Worm (Caenorhabditis elegans) whole organism, L4 larva: ENCODE data around the gene qns-1.

Experiments used
- D1046.2 ChIP-seq: fragments of 200-800 bp; sonication (Bioruptor generic); IDR thresholded peaks from 2 replicates; pipeline ENCODE4 v1.3.6; 2022; ENCODE audit warnings: missing genetic modification characterization, missing compliant biosample characterization
- F10B5.3 ChIP-seq: sonication (generic microtip); optimal IDR thresholded peaks from 2 replicates; lab custom pipeline; 2016; ENCODE audit warnings: mild to moderate bottlenecking, missing genetic modification characterization, missing compliant biosample characterization
- F37D6.2 ChIP-seq: sonication (generic microtip); optimal IDR thresholded peaks from 2 replicates; lab custom pipeline; 2016; ENCODE audit warnings: mild to moderate bottlenecking, missing genetic modification characterization, missing compliant biosample characterization
- Y105C5A.15 ChIP-seq: fragments of 200-800 bp; sonication (Bioruptor generic); IDR thresholded peaks from 2 replicates; pipeline ENCODE4 v1.3.6; 2022; ENCODE audit warnings: missing genetic modification characterization, missing compliant biosample characterization
- Y48G9A.11 ChIP-seq: fragments of 200-800 bp; sonication (Bioruptor generic); IDR thresholded peaks from 2 replicates; pipeline ENCODE4 v1.3.6; 2022; ENCODE audit warnings: missing genetic modification reagents, missing genetic modification characterization, missing compliant biosample characterization
- Y5F2A.4 ChIP-seq: fragments of 200-800 bp; sonication (Bioruptor generic); optimal IDR thresholded peaks from 2 replicates; lab custom pipeline; 2018; ENCODE audit warnings: mild to moderate bottlenecking, missing genetic modification characterization, missing compliant biosample characterization
- Y75B8A.6 ChIP-seq: fragments of 200-800 bp; sonication (Bioruptor generic); IDR thresholded peaks from 2 replicates; pipeline ENCODE4 v1.3.6; 2022; ENCODE audit warnings: missing genetic modification reagents, missing genetic modification characterization, missing compliant biosample characterization
- aly-2 ChIP-seq: sonication (generic microtip); optimal IDR thresholded peaks from 2 replicates; lab custom pipeline; 2018; ENCODE audit warnings: missing biosample characterization, missing genetic modification characterization
- ama-1 ChIP-seq: fragments of 150-350 bp; optimal IDR thresholded peaks from 2 replicates; lab custom pipeline; 2014; ENCODE audit warnings: inconsistent platforms, mixed read lengths
- arid-1 ChIP-seq: fragments of 200-800 bp; sonication (Bioruptor generic); conservative IDR thresholded peaks from 2 replicates; pipeline ENCODE4 v1.3.6; 2022; ENCODE audit warnings: missing genetic modification reagents, missing genetic modification characterization, missing compliant biosample characterization
- attf-4 ChIP-seq: sonication (generic microtip); optimal IDR thresholded peaks from 3 replicates; lab custom pipeline; 2017; ENCODE audit warnings: missing biosample characterization, missing genetic modification characterization
- ceh-20 ChIP-seq: fragments of 200-800 bp; sonication (Bioruptor generic); IDR thresholded peaks from 2 replicates; pipeline ENCODE4 v1.3.6; 2022; ENCODE audit warnings: missing genetic modification reagents, missing genetic modification characterization, missing compliant biosample characterization
- ceh-28 ChIP-seq: fragments of 150-350 bp; optimal IDR thresholded peaks from 2 replicates; lab custom pipeline; 2014; ENCODE audit warnings: missing biosample characterization, missing genetic modification reagents, missing genetic modification characterization
- ceh-44 ChIP-seq: fragments of 200-800 bp; sonication (Bioruptor generic); IDR thresholded peaks from 2 replicates; pipeline ENCODE4 v1.3.6; 2022; ENCODE audit warnings: missing genetic modification reagents, missing genetic modification characterization, missing compliant biosample characterization
- ctbp-1 ChIP-seq: fragments of 200-800 bp; sonication (Bioruptor generic); IDR thresholded peaks from 2 replicates; pipeline ENCODE4 v1.3.6; 2022; ENCODE audit warnings: missing genetic modification reagents, missing genetic modification characterization, missing compliant biosample characterization
- daf-16 ChIP-seq, 3 experiments: sonication (generic microtip); optimal IDR thresholded peaks; 2 replicates each; lab custom pipeline; 2016 to 2017; ENCODE audit warnings: missing genetic modification characterization in 3 of 3, missing genetic modification reagents in 3 of 3, mild to moderate bottlenecking in 2 of 3, missing compliant biosample characterization in 2 of 3, missing biosample characterization in 1 of 3, moderate library complexity in 1 of 3
- daf-19 ChIP-seq: fragments of 200-800 bp; sonication (Bioruptor generic); conservative IDR thresholded peaks from 2 replicates; pipeline ENCODE4 v1.3.6; 2022; ENCODE audit warnings: missing genetic modification characterization, missing compliant biosample characterization
- dmd-9 ChIP-seq: fragments of 200-800 bp; sonication (Bioruptor generic); IDR thresholded peaks from 2 replicates; pipeline ENCODE4 v1.3.6; 2022; ENCODE audit warnings: missing genetic modification reagents, missing genetic modification characterization, missing compliant biosample characterization
- dpl-1 ChIP-seq: fragments of 150-350 bp; optimal IDR thresholded peaks from 2 replicates; lab custom pipeline; 2014; ENCODE audit warnings: missing biosample characterization, missing genetic modification reagents, missing genetic modification characterization
- hif-1 ChIP-seq, 2 experiments: sonication (generic microtip); optimal IDR thresholded peaks; 2 replicates each; lab custom pipeline; 2016 to 2017; ENCODE audit warnings: missing compliant biosample characterization in 2 of 2, missing genetic modification characterization in 2 of 2, missing genetic modification reagents in 2 of 2, missing genotype in 2 of 2, mild to moderate bottlenecking in 1 of 2
- hlh-11 ChIP-seq: fragments of 200-800 bp; sonication (Bioruptor generic); optimal IDR thresholded peaks from 2 replicates; lab custom pipeline; 2018; ENCODE audit warnings: mild to moderate bottlenecking, missing genetic modification characterization, missing compliant biosample characterization
- hmg-1.1 ChIP-seq: fragments of 200-800 bp; sonication (Bioruptor generic); IDR thresholded peaks from 2 replicates; pipeline ENCODE4 v1.3.6; 2022; ENCODE audit warnings: missing genetic modification reagents, missing genetic modification characterization, missing compliant biosample characterization
- lin-15B ChIP-seq: fragments of 150-350 bp; sonication (generic microtip); optimal IDR thresholded peaks from 3 replicates; lab custom pipeline; 2014; ENCODE audit warnings: missing biosample characterization, missing genetic modification characterization
- lin-29 ChIP-seq: fragments of 200-800 bp; sonication (Bioruptor generic); IDR thresholded peaks from 2 replicates; pipeline ENCODE4 v1.3.6; 2022; ENCODE audit warnings: missing genetic modification reagents, missing genetic modification characterization, missing compliant biosample characterization
- lin-39 ChIP-seq: fragments of 150-350 bp; optimal IDR thresholded peaks from 2 replicates; lab custom pipeline; 2014; ENCODE audit warnings: missing biosample characterization, missing genetic modification reagents, missing genetic modification characterization
- lsy-2 ChIP-seq, 2 experiments: fragments of 150-350 bp in 1 of 2; sonication (generic microtip) in 1 of 2; optimal IDR thresholded peaks; 2 replicates each; lab custom pipeline; 2014 to 2017; ENCODE audit warnings: missing biosample characterization in 2 of 2, missing genetic modification characterization in 2 of 2
- madf-5 ChIP-seq, 2 experiments: fragments of 200-800 bp; sonication (Bioruptor generic); IDR thresholded peaks; 2 replicates each; pipeline ENCODE4 v1.3.6; 2022; ENCODE audit warnings: missing compliant biosample characterization in 2 of 2, missing genetic modification characterization in 2 of 2
- mdt-29 ChIP-seq: fragments of 200-800 bp; sonication (Bioruptor generic); IDR thresholded peaks from 2 replicates; pipeline ENCODE4 v1.3.6; 2022; ENCODE audit warnings: missing genetic modification reagents, missing genetic modification characterization, missing compliant biosample characterization
- mxl-2 ChIP-seq: fragments of 200-800 bp; sonication (Bioruptor generic); conservative IDR thresholded peaks from 2 replicates; pipeline ENCODE4 v1.3.6; 2022; ENCODE audit warnings: missing genetic modification reagents, missing genetic modification characterization, missing compliant biosample characterization
- mxl-3 ChIP-seq: fragments of 200-800 bp; sonication (Bioruptor generic); optimal IDR thresholded peaks from 2 replicates; lab custom pipeline; 2018; ENCODE audit warnings: mild to moderate bottlenecking, missing genetic modification characterization, missing compliant biosample characterization
- nhr-11 ChIP-seq: fragments of 150-350 bp; optimal IDR thresholded peaks from 2 replicates; lab custom pipeline; 2014; ENCODE audit warnings: missing biosample characterization, missing genetic modification characterization
- nhr-237 ChIP-seq: sonication (generic microtip); optimal IDR thresholded peaks from 2 replicates; lab custom pipeline; 2017; ENCODE audit warnings: missing biosample characterization, missing genetic modification characterization
- nhr-25 ChIP-seq: sonication (generic microtip); optimal IDR thresholded peaks from 2 replicates; lab custom pipeline; 2017; ENCODE audit warnings: missing genetic modification characterization, mild to moderate bottlenecking, missing compliant biosample characterization, antibody characterized with exemption, moderate library complexity, borderline replicate concordance; ENCODE audit not compliant: insufficient read depth
- nhr-28 ChIP-seq: fragments of 150-350 bp; optimal IDR thresholded peaks from 2 replicates; lab custom pipeline; 2014; ENCODE audit warnings: missing biosample characterization, missing genetic modification characterization
- pha-4 ChIP-seq, 2 experiments: fragments of 150-350 bp in 1 of 2; fragments of 200-800 bp in 1 of 2; sonication (Bioruptor generic) in 1 of 2; IDR thresholded peaks in 1 of 2; optimal IDR thresholded peaks in 1 of 2; 2 replicates each; pipeline versions ENCODE4 v1.3.6 to Lab custom; 2014 to 2022; ENCODE audit warnings: missing genetic modification characterization in 2 of 2, missing genetic modification reagents in 2 of 2, missing biosample characterization in 1 of 2, missing compliant biosample characterization in 1 of 2
- pqm-1 ChIP-seq: sonication (generic microtip); optimal IDR thresholded peaks from 2 replicates; lab custom pipeline; 2017; ENCODE audit warnings: missing biosample characterization, missing genetic modification characterization
- saeg-2 ChIP-seq: fragments of 200-800 bp; sonication (Bioruptor generic); IDR thresholded peaks from 2 replicates; pipeline ENCODE4 v1.3.6; 2022; ENCODE audit warnings: missing genetic modification reagents, missing genetic modification characterization, missing compliant biosample characterization
- snpc-1.2 ChIP-seq: fragments of 200-800 bp; sonication (Bioruptor generic); IDR thresholded peaks from 2 replicates; pipeline ENCODE4 v1.3.6; 2022; ENCODE audit warnings: missing genetic modification reagents, missing genetic modification characterization, missing compliant biosample characterization
- spr-1 ChIP-seq: sonication (generic microtip); optimal IDR thresholded peaks from 2 replicates; lab custom pipeline; 2016; ENCODE audit warnings: mild to moderate bottlenecking, missing genetic modification characterization, missing compliant biosample characterization
- tag-97 ChIP-seq: fragments of 200-800 bp; sonication (Bioruptor generic); IDR thresholded peaks from 2 replicates; pipeline ENCODE4 v1.3.6; 2022; ENCODE audit warnings: missing genetic modification characterization, missing compliant biosample characterization
- unc-130 ChIP-seq: sonication (generic microtip); optimal IDR thresholded peaks from 2 replicates; lab custom pipeline; 2016; ENCODE audit warnings: missing genetic modification reagents, missing genetic modification characterization, missing compliant biosample characterization
- unc-62 ChIP-seq, 3 experiments: fragments of 150-350 bp in 1 of 3; sonication (generic microtip); optimal IDR thresholded peaks in 2 of 3; peaks in 1 of 3; 1 replicate in 1 of 3; 2 replicates in 2 of 3; lab custom pipeline; 2014 to 2017; ENCODE audit warnings: missing biosample characterization in 3 of 3, missing genetic modification characterization in 3 of 3, missing genetic modification reagents in 3 of 3, missing genotype in 1 of 3
- ztf-11 ChIP-seq: fragments of 150-350 bp; optimal IDR thresholded peaks from 2 replicates; lab custom pipeline; 2014; ENCODE audit warnings: missing biosample characterization, missing genetic modification characterization
- ztf-7 ChIP-seq: fragments of 150-350 bp; optimal IDR thresholded peaks from 2 replicates; lab custom pipeline; 2014; ENCODE audit warnings: missing biosample characterization, missing genetic modification characterization

The qns-1 gene

ce11 chrIV:10236106-10236505 is 17.0 kb upstream of the qns-1 start (continued):
- peak; percentile 89 for TF ChIP-seq pqm-1
- TF ChIP-seq daf-16 (GFP tag; optimal IDR thresholded peaks at IDR 0.05; lab: Kevin White, UChicago), result no peak
- peak; percentile 60 for TF ChIP-seq daf-16 (tag; optimal IDR thresholded peaks at IDR 0.05; lab: Kevin White, UChicago)
- no peak for TF ChIP-seq spr-1 (tag; lab: Kevin White, UChicago)
- TF ChIP-seq lin-29 (GFP tag; lab: Robert Waterston, UW), result no peak
- no peak for TF ChIP-seq lin-15B
- no peak for TF ChIP-seq ceh-28 (tag; lab: Kevin White, UChicago)
- no peak for TF ChIP-seq ztf-11 (tag; lab: Kevin White, UChicago)
- TF ChIP-seq aly-2 (tag; lab: Kevin White, UChicago), result no peak
- peak; percentile 68 for TF ChIP-seq nhr-28 (tag; lab: Kevin White, UChicago)
- TF ChIP-seq ama-1 (lab: Kevin White, UChicago), result no peak
- no peak for TF ChIP-seq attf-4 (tag; lab: Kevin White, UChicago)

ce11 chrIV:10235279-10235829 is 16.2 kb upstream of the qns-1 start, which contains the start of gene ech-9:
Gene ech-9, minus strand, starts transcription at chrIV:10235329.
- TF ChIP-seq lin-39 (tag; lab: Kevin White, UChicago) (no peak), D1046.2 (no peak), saeg-2 (no peak), hlh-11 (tag; lab: Kevin White, UChicago) (peak; percentile 2), pqm-1 (peak; percentile 30), daf-16 (GFP tag; optimal IDR thresholded peaks at IDR 0.05; lab: Kevin White, UChicago) (no peak), daf-16 (tag; optimal IDR thresholded peaks at IDR 0.05; lab: Kevin White, UChicago) (peak; percentile 54), daf-19 (GFP tag; lab: Robert Waterston, UW) (no peak), nhr-28 (tag; lab: Kevin White, UChicago) (peak; percentile 13), Y75B8A.6 (GFP tag; lab: Robert Waterston, UW) (0 out of 2 replicates have a peak, but pooled peaks have one; percentile 21)
- TF ChIP-seq, all 104 proteins: peak for 5

- no peak for TF ChIP-seq Y105C5A.15
- TF ChIP-seq nhr-11 (tag; lab: Kevin White, UChicago), result no peak
- TF ChIP-seq unc-62 (GFP tag; optimal IDR thresholded peaks at IDR 0.05 in 1 of 2; lab: Kevin White, UChicago), result no peak
- TF ChIP-seq unc-62 (tag; optimal IDR thresholded peaks at IDR 0.05; lab: Kevin White, UChicago), result no peak
- no peak for TF ChIP-seq hmg-1.1 (GFP tag; lab: Robert Waterston, UW)
- TF ChIP-seq D1046.2, result no peak
- TF ChIP-seq hlh-11 (tag; lab: Kevin White, UChicago), result no peak
- TF ChIP-seq ztf-7 (tag; lab: Kevin White, UChicago), result no peak
- TF ChIP-seq pha-4 (GFP tag; IDR thresholded peaks at IDR 0.05; lab: Robert Waterston, UW), result no peak
- no peak for TF ChIP-seq pha-4 (tag; optimal IDR thresholded peaks at IDR 0.05; lab: Kevin White, UChicago)
- TF ChIP-seq lsy-2 (tag; optimal IDR thresholded peaks at IDR 0.05; lab: Kevin White, UChicago), result no peak
- TF ChIP-seq dpl-1 (GFP tag; lab: Kevin White, UChicago), result no peak
- no peak for TF ChIP-seq F10B5.3 (tag; lab: Kevin White, UChicago)
- no peak for TF ChIP-seq mxl-2 (GFP tag; lab: Robert Waterston, UW)
- TF ChIP-seq ceh-20 (GFP tag; lab: Robert Waterston, UW), result no peak
- no peak for TF ChIP-seq pqm-1
- no peak for TF ChIP-seq Y5F2A.4
- TF ChIP-seq arid-1, result no peak
- no peak for TF ChIP-seq nhr-237 (tag; lab: Kevin White, UChicago)
- no peak for TF ChIP-seq mdt-29 (GFP tag; lab: Robert Waterston, UW)
- TF ChIP-seq, all 104 proteins: peak for 0
Measured at ce11 chrIV:10232456-10232855, 13.3 kb upstream of the qns-1 start, which contains the start of gene F01G10.4. Gene F01G10.4, minus strand, starts transcription at chrIV:10232556.

- TF ChIP-seq dmd-9 (GFP tag; lab: Robert Waterston, UW), result no peak
- no peak for TF ChIP-seq nhr-25 (tag; lab: Kevin White, UChicago)
- no peak for TF ChIP-seq ceh-44 (GFP tag; lab: Robert Waterston, UW)
- TF ChIP-seq lin-15B, result no peak
- no peak for TF ChIP-seq snpc-1.2 (GFP tag; lab: Robert Waterston, UW)
- TF ChIP-seq hif-1 (tag; optimal IDR thresholded peaks at IDR 0.05; lab: Kevin White, UChicago), result no peak
- TF ChIP-seq tag-97, result no peak
- no peak for TF ChIP-seq F37D6.2
- TF ChIP-seq Y48G9A.11, result no peak
- TF ChIP-seq unc-130, result no peak
- TF ChIP-seq ctbp-1, result no peak
- no peak for TF ChIP-seq mxl-3 (GFP tag; lab: Kevin White, UChicago)
- no peak for TF ChIP-seq madf-5 (GFP tag; IDR thresholded peaks at IDR 0.05; lab: Robert Waterston, UW)
Measured at ce11 chrIV:10230971-10231370, 11.9 kb upstream of the qns-1 start, which contains the start of gene F01G10.5. Gene F01G10.5, minus strand, starts transcription at chrIV:10231071.
